Worm (Caenorhabditis elegans): ENCODE results near the gene F23H12.3.
A peak's percentile ranks its signal among the peaks of the same experiment; 100 is the strongest.

The F23H12.3 gene

ce11 chrV:12298184-12298583, 46.8 kb upstream of the F23H12.3 start (continued):
- TF ChIP-seq Y75B8A.6 (GFP tag; IDR thresholded peaks at IDR 0.05) (no peak), daf-16 (GFP tag; optimal IDR thresholded peaks at IDR 0.05) (no peak), daf-16 (tag; optimal IDR thresholded peaks at IDR 0.05) (peak; percentile 29)

ce11 chrV:12299244-12299766, 45.6 kb upstream of the F23H12.3 start:
- no peak for TF ChIP-seq nhr-237 (tag; optimal IDR thresholded peaks at IDR 0.05)
- peak; percentile 23 for TF ChIP-seq hlh-11 (tag; optimal IDR thresholded peaks at IDR 0.05)

- no peak for TF ChIP-seq Y105C5A.15 (GFP tag; IDR thresholded peaks at IDR 0.05)
- TF ChIP-seq Y75B8A.6 (GFP tag; IDR thresholded peaks at IDR 0.05) = no peak
- TF ChIP-seq dpl-1 (GFP tag; optimal IDR thresholded peaks at IDR 0.05) = peak; percentile 30
- peak; percentile 36 for TF ChIP-seq nhr-48 (tag; optimal IDR thresholded peaks at IDR 0.05)
- no peak for TF ChIP-seq daf-16 (GFP tag; optimal IDR thresholded peaks at IDR 0.05)
- TF ChIP-seq daf-16 (tag; optimal IDR thresholded peaks at IDR 0.05) = peak; percentile 65
- TF ChIP-seq mdl-1 (tag; optimal IDR thresholded peaks at IDR 0.05) = peak in 1 of 2 experiments; percentile 84
- TF ChIP-seq dve-1 (tag; optimal IDR thresholded peaks at IDR 0.05; ENCODE audit: insufficient read depth) = peak; percentile 87
- TF ChIP-seq lin-13 (GFP tag; optimal IDR thresholded peaks at IDR 0.05) = no peak
- no peak for TF ChIP-seq daf-12 (tag; optimal IDR thresholded peaks at IDR 0.05)
- TF ChIP-seq D1046.2 (GFP tag; IDR thresholded peaks at IDR 0.05) = no peak
- no peak for TF ChIP-seq ZK546.5 (tag; optimal IDR thresholded peaks at IDR 0.05)
- TF ChIP-seq lin-29 (GFP tag; IDR thresholded peaks at IDR 0.05) = no peak
- peak; percentile 42; the same call in 1 of the 2 replicates for TF ChIP-seq tra-1 (GFP tag; IDR thresholded peaks at IDR 0.05)
- peak; percentile 65 for TF ChIP-seq mes-2 (tag; optimal IDR thresholded peaks at IDR 0.05; ENCODE audit: poor library complexity, severe bottlenecking)
- TF ChIP-seq madf-9 (GFP tag; conservative IDR thresholded peaks at IDR 0.05) = no peak
- no peak for TF ChIP-seq F26F4.8 (GFP tag; conservative IDR thresholded peaks at IDR 0.05)
- no peak for TF ChIP-seq zip-2 (tag; optimal IDR thresholded peaks at IDR 0.05)
- TF ChIP-seq lim-7 (GFP tag; IDR thresholded peaks at IDR 0.05) = no peak
- no peak for TF ChIP-seq egl-43 (GFP tag; IDR thresholded peaks at IDR 0.05)
- peak; percentile 48; the same call in 1 of the 2 replicates for TF ChIP-seq ceh-20 (GFP tag; IDR thresholded peaks at IDR 0.05)
- TF ChIP-seq F37D6.2 (tag; optimal IDR thresholded peaks at IDR 0.05) = no peak
- TF ChIP-seq nhr-76 (tag; optimal IDR thresholded peaks at IDR 0.05) = no peak
- peak; percentile 68 for TF ChIP-seq dmd-6 (GFP tag; IDR thresholded peaks at IDR 0.05)
- no peak for TF ChIP-seq unc-130 (GFP tag; optimal IDR thresholded peaks at IDR 0.05)
- TF ChIP-seq T20F7.1 (GFP tag; optimal IDR thresholded peaks at IDR 0.05) = no peak
- TF ChIP-seq zfp-3 (GFP tag; conservative IDR thresholded peaks at IDR 0.05) = no peak
- TF ChIP-seq ceh-82 (tag; optimal IDR thresholded peaks at IDR 0.05) = no peak
- TF ChIP-seq ceh-62 (tag; optimal IDR thresholded peaks at IDR 0.05) = no peak
- peak; percentile 46 for TF ChIP-seq cey-2 (tag; optimal IDR thresholded peaks at IDR 0.05; ENCODE audit: borderline replicate concordance, insufficient read depth)
- TF ChIP-seq ztf-11 (tag; optimal IDR thresholded peaks at IDR 0.05) = no peak
- TF ChIP-seq duxl-1 (tag; optimal IDR thresholded peaks at IDR 0.05; ENCODE audit: poor library complexity) = no peak
- TF ChIP-seq F49E8.2 (tag; optimal IDR thresholded peaks at IDR 0.05; ENCODE audit: borderline replicate concordance) = no peak
- TF ChIP-seq unc-62 (GFP tag; optimal IDR thresholded peaks at IDR 0.05 in 1 of 2) = peak in 1 of 2 experiments; percentile 95
- no peak for TF ChIP-seq unc-62 (tag; optimal IDR thresholded peaks at IDR 0.05)
- TF ChIP-seq nhr-25 (tag; optimal IDR thresholded peaks at IDR 0.05; ENCODE audit: borderline replicate concordance, insufficient read depth) = no peak
- no peak for TF ChIP-seq lin-15B (tag; optimal IDR thresholded peaks at IDR 0.05)
- TF ChIP-seq zip-11 (GFP tag; IDR thresholded peaks at IDR 0.05) = no peak
- no peak for TF ChIP-seq nhr-11 (tag; optimal IDR thresholded peaks at IDR 0.05)
- no peak for TF ChIP-seq ceh-32 (tag; optimal IDR thresholded peaks at IDR 0.05; ENCODE audit: poor library complexity)
- TF ChIP-seq ztf-7 (tag; optimal IDR thresholded peaks at IDR 0.05) = no peak
- peak; percentile 92 for TF ChIP-seq aha-1 (tag)
- peak; percentile 67 for TF ChIP-seq hmg-1.1 (GFP tag; IDR thresholded peaks at IDR 0.05)
- no peak for TF ChIP-seq unc-39 (tag; optimal IDR thresholded peaks at IDR 0.05)
- no peak for TF ChIP-seq dmd-9 (GFP tag; IDR thresholded peaks at IDR 0.05)
Observed at ce11 chrV:12300166-12300565, 44.8 kb upstream of the F23H12.3 start.
